Fruit fly (Drosophila melanogaster): ENCODE results near the gene CG17078.

The CG17078 gene

DNA sequence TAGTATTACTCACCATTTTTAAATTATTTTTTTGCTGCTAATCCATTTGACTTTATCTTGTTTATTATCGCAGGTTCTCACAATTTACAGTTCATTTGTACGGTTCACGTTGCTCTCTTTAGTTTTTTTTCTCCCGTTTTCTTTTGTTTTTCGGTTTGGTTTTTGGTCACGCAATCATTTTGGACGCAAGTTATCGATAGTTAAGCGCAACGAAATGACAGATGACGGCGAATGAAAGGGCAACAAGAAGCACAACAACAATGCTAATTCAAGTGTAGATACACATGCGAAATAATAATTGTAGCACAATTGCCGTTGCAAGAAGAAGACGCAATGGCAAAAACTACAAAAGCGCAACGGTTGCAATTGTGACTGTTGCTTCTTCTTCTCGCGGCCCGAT, 29.4 kb downstream of the CG17078 start:
- TF ChIP-seq knrl (GFP tag; IDR thresholded peaks at IDR 0.05; ENCODE audit: partially characterized antibody) = 0 out of 3 replicates have a peak, but pooled peaks have one; percentile 6
- no peak for TF ChIP-seq CG7839 (tag; optimal IDR thresholded peaks at IDR 0.05)
- TF ChIP-seq p53 (GFP tag; optimal IDR thresholded peaks at IDR 0.05) = no peak
- TF ChIP-seq CG3995 (GFP tag; optimal IDR thresholded peaks at IDR 0.05) = peak; percentile 92
- peak; percentile 37 for TF ChIP-seq Dref (GFP tag; IDR thresholded peaks at IDR 0.05)
- TF ChIP-seq NC2α (GFP tag; optimal IDR thresholded peaks at IDR 0.05) = no peak
- TF ChIP-seq CG12659 (GFP tag; optimal IDR thresholded peaks at IDR 0.05) = peak; percentile 8
- peak; percentile 10 for TF ChIP-seq Sry-δ (GFP tag; optimal IDR thresholded peaks at IDR 0.05)
- no peak for TF ChIP-seq tin (GFP tag; optimal IDR thresholded peaks at IDR 0.05)
- TF ChIP-seq BEAF-32 (GFP tag; optimal IDR thresholded peaks at IDR 0.05) = peak; percentile 50
- peak in 1 of 2 experiments; percentile 85 for TF ChIP-seq Pdp1 (GFP tag; optimal IDR thresholded peaks at IDR 0.05)
- peak in 1 of 2 experiments; percentile 21 for TF ChIP-seq eve (GFP tag; optimal IDR thresholded peaks at IDR 0.05)
- TF ChIP-seq CG9437 (GFP tag; optimal IDR thresholded peaks at IDR 0.05) = peak; percentile 28
- no peak for TF ChIP-seq CG15269 (tag; optimal IDR thresholded peaks at IDR 0.05)
- no peak for TF ChIP-seq pnt (GFP tag; optimal IDR thresholded peaks at IDR 0.05)
- no peak for TF ChIP-seq ttk (GFP tag; IDR thresholded peaks at IDR 0.05)

- peak; percentile 14 for TF ChIP-seq Vsx1 (GFP tag; optimal IDR thresholded peaks at IDR 0.05)
- TF ChIP-seq sd (tag; optimal IDR thresholded peaks at IDR 0.05) = peak; percentile 61
- peak; percentile 55 for TF ChIP-seq CG12659 (GFP tag; optimal IDR thresholded peaks at IDR 0.05)
- no peak for TF ChIP-seq CG8478 (optimal IDR thresholded peaks at IDR 0.05)
- TF ChIP-seq crol (GFP tag; IDR thresholded peaks at IDR 0.05) = peak; percentile 92
- no peak for TF ChIP-seq Dp (GFP tag; optimal IDR thresholded peaks at IDR 0.05)
- TF ChIP-seq ATbp (GFP tag; optimal IDR thresholded peaks at IDR 0.05) = peak; percentile 47
- TF ChIP-seq pum (GFP tag; optimal IDR thresholded peaks at IDR 0.05) = no peak
- no peak for TF ChIP-seq ash1 (GFP tag; optimal IDR thresholded peaks at IDR 0.05)
- TF ChIP-seq CG10147 (GFP tag; optimal IDR thresholded peaks at IDR 0.05) = peak; percentile 44
- TF ChIP-seq CG7928 (GFP tag; optimal IDR thresholded peaks at IDR 0.05) = peak; percentile 53
- peak; percentile 62 for TF ChIP-seq ind (GFP tag; optimal IDR thresholded peaks at IDR 0.05)
- TF ChIP-seq CG10267 (tag; optimal IDR thresholded peaks at IDR 0.05) = peak; percentile 42
- TF ChIP-seq en (GFP tag; optimal IDR thresholded peaks at IDR 0.05) = no peak
- peak; percentile 80 for TF ChIP-seq CG17361 (GFP tag; IDR thresholded peaks at IDR 0.05)
- peak; percentile 14; the same call in 1 of the 2 replicates for TF ChIP-seq amos (GFP tag; IDR thresholded peaks at IDR 0.05; ENCODE audit: partially characterized antibody)
- peak; percentile 43 for TF ChIP-seq CG9437 (GFP tag; optimal IDR thresholded peaks at IDR 0.05)
- TF ChIP-seq CG4424 (GFP tag; optimal IDR thresholded peaks at IDR 0.05) = peak; percentile 37
- peak; percentile 9 for TF ChIP-seq CG3407 (GFP tag; optimal IDR thresholded peaks at IDR 0.05)
- peak; percentile 8; the same call in 2 of the 4 replicates for TF ChIP-seq Gug (GFP tag; IDR thresholded peaks at IDR 0.05)
- peak; percentile 13 for TF ChIP-seq CG3838 (GFP tag; optimal IDR thresholded peaks at IDR 0.05)
- peak; percentile 37 for TF ChIP-seq Hand (GFP tag; optimal IDR thresholded peaks at IDR 0.05)
- TF ChIP-seq esg (GFP tag; conservative IDR thresholded peaks at IDR 0.05) = peak; percentile 37
- no peak for TF ChIP-seq CG12236 (GFP tag; optimal IDR thresholded peaks at IDR 0.05)
- peak; percentile 73 for TF ChIP-seq Drgx (GFP tag; IDR thresholded peaks at IDR 0.05)
- no peak for TF ChIP-seq CG33557 (GFP tag; optimal IDR thresholded peaks at IDR 0.05)
- TF ChIP-seq CG30403 (GFP tag; optimal IDR thresholded peaks at IDR 0.05) = peak; percentile 56
- TF ChIP-seq cato (GFP tag; optimal IDR thresholded peaks at IDR 0.05; ENCODE audit: borderline replicate concordance) = peak; percentile 7
- peak; percentile 24 for TF ChIP-seq zfh2 (GFP tag; optimal IDR thresholded peaks at IDR 0.05)
- TF ChIP-seq CG32772 (GFP tag; IDR thresholded peaks at IDR 0.05) = peak; percentile 47; the same call in 1 of the 2 replicates
- TF ChIP-seq pan (optimal IDR thresholded peaks at IDR 0.05) = no peak
- TF ChIP-seq pan (GFP tag; optimal IDR thresholded peaks at IDR 0.05 in 1 of 2, IDR thresholded peaks at IDR 0.05 in 1 of 2) = peak in 1 of 2 experiments; percentile 67
- TF ChIP-seq CG8290 (GFP tag; optimal IDR thresholded peaks at IDR 0.05) = no peak
- TF ChIP-seq CG8290 (tag; optimal IDR thresholded peaks at IDR 0.05) = peak in 1 of 2 experiments; percentile 37
- peak; percentile 70 for TF ChIP-seq CG31441 (GFP tag; IDR thresholded peaks at IDR 0.05)
- peak; percentile 9 for TF ChIP-seq odd (GFP tag; optimal IDR thresholded peaks at IDR 0.05)
Observed at dm6 chr2L:247845-248473, 30.1 kb downstream of the CG17078 start.
